Worm (Caenorhabditis elegans) whole organism, young adult: ENCODE results near the gene sbp-1.

Experiments used
- akir-1 ChIP-seq: fragments of 200-800 bp; sonication (Bioruptor generic); optimal IDR thresholded peaks from 2 replicates; lab custom pipeline; 2018; ENCODE audit warnings: mild to moderate bottlenecking, missing genetic modification characterization, moderate library complexity, missing compliant biosample characterization
- cebp-2 ChIP-seq: fragments of 200-800 bp; sonication (Bioruptor generic); IDR thresholded peaks from 2 replicates; pipeline ENCODE4 v1.3.6; 2022; ENCODE audit warnings: missing genetic modification characterization, missing compliant biosample characterization
- ceh-100 ChIP-seq: fragments of 200-800 bp; sonication (Bioruptor generic); IDR thresholded peaks from 2 replicates; pipeline ENCODE4 v1.3.6; 2022; ENCODE audit warnings: missing genetic modification reagents, missing genetic modification characterization, missing compliant biosample characterization
- fkh-3 ChIP-seq: sonication (generic microtip); optimal IDR thresholded peaks from 2 replicates; lab custom pipeline; 2016; ENCODE audit warnings: mild to moderate bottlenecking, missing genetic modification characterization, missing compliant biosample characterization
- let-526 ChIP-seq: fragments of 200-800 bp; sonication (Bioruptor generic); IDR thresholded peaks from 2 replicates; pipeline ENCODE4 v1.3.6; 2022; ENCODE audit warnings: missing genetic modification reagents, missing genetic modification characterization, missing compliant biosample characterization
- nhr-27 ChIP-seq: fragments of 200-800 bp; sonication (Bioruptor generic); optimal IDR thresholded peaks from 2 replicates; lab custom pipeline; 2018; ENCODE audit warnings: mild to moderate bottlenecking, missing genetic modification characterization, moderate library complexity, missing compliant biosample characterization
- rec-8 ChIP-seq, 2 experiments: sonication (generic microtip); optimal IDR thresholded peaks; 2 replicates each; lab custom pipeline; 2016; ENCODE audit warnings: mild to moderate bottlenecking in 2 of 2, missing genetic modification characterization in 2 of 2, missing genetic modification reagents in 2 of 2, missing genotype in 2 of 2, missing biosample characterization in 1 of 2, missing compliant biosample characterization in 1 of 2, moderate library complexity in 1 of 2
- snpc-3.4 ChIP-seq: sonication (generic microtip); optimal IDR thresholded peaks from 2 replicates; lab custom pipeline; 2017; ENCODE audit warnings: missing genetic modification characterization, mild to moderate bottlenecking, missing compliant biosample characterization, antibody characterized with exemption, moderate library complexity, missing genotype, missing genetic modification reagents
- unc-130 ChIP-seq: sonication (generic microtip); optimal IDR thresholded peaks from 2 replicates; lab custom pipeline; 2016; ENCODE audit warnings: missing genetic modification reagents, missing genetic modification characterization, missing compliant biosample characterization
- unc-62 ChIP-seq: fragments of 150-350 bp; optimal IDR thresholded peaks from 2 replicates; lab custom pipeline; 2014; ENCODE audit warnings: missing biosample characterization, missing genetic modification reagents, missing genetic modification characterization
- ztf-22 ChIP-seq: fragments of 200-800 bp; sonication (Bioruptor generic); optimal IDR thresholded peaks from 2 replicates; lab custom pipeline; 2018; ENCODE audit warnings: mild to moderate bottlenecking, missing genetic modification characterization, moderate library complexity, missing compliant biosample characterization

DNA sequence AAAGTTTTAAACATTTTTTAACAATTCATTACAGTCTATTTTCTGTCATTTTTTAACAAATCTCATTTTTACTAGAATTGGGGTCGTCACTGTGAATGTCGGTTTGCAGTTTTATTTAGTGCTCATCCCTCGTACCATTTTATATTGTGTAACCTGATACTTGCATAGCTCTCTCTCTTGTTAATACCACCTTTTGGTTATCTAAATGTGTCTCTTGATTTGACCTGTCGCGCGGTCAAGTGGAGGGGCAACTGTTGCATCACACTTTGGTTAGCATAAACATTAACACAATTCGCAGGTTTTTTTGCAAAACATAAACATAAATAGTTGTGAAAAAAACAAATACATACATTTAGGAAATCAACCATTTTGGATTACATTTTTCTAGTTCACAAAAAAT, 4.5 kb upstream of the sbp-1 start:
- TF ChIP-seq nhr-27 (tag; lab: Kevin White, UChicago), result no peak
- TF ChIP-seq let-526 (GFP tag; lab: Robert Waterston, UW), result no peak
- TF ChIP-seq akir-1, result no peak
- no peak for TF ChIP-seq unc-130 (GFP tag; lab: Kevin White, UChicago)
- TF ChIP-seq ztf-22 (GFP tag; lab: Kevin White, UChicago), result no peak
- TF ChIP-seq unc-62, result no peak
- TF ChIP-seq cebp-2 (GFP tag; lab: Robert Waterston, UW), result no peak
- no peak for TF ChIP-seq fkh-3 (tag; lab: Kevin White, UChicago)
- TF ChIP-seq snpc-3.4 (tag; lab: Kevin White, UChicago), result no peak
- TF ChIP-seq rec-8 (tag; optimal IDR thresholded peaks at IDR 0.05; lab: Kevin White, UChicago), result no peak
- TF ChIP-seq ceh-100 (GFP tag; lab: Robert Waterston, UW), result no peak
